Worm (Caenorhabditis elegans) whole organism, L4 larva: ENCODE data around the gene flp-17.

Experiments
- nhr-76 ChIP-seq: fragments of 150-350 bp; optimal IDR thresholded peaks from 2 replicates; lab custom pipeline; 2014; ENCODE audit warnings: missing biosample characterization, missing genetic modification characterization
- pha-4 ChIP-seq, 2 experiments: fragments of 150-350 bp in 1 of 2; fragments of 200-800 bp in 1 of 2; sonication (Bioruptor generic) in 1 of 2; IDR thresholded peaks in 1 of 2; optimal IDR thresholded peaks in 1 of 2; 2 replicates each; pipeline versions ENCODE4 v1.3.6 to Lab custom; 2014 to 2022; ENCODE audit warnings: missing genetic modification characterization in 2 of 2, missing genetic modification reagents in 2 of 2, missing biosample characterization in 1 of 2, missing compliant biosample characterization in 1 of 2
- skn-1 ChIP-seq: fragments of 150-350 bp; optimal IDR thresholded peaks from 2 replicates; lab custom pipeline; 2014; ENCODE audit warnings: missing biosample characterization, missing genetic modification characterization

DNA sequence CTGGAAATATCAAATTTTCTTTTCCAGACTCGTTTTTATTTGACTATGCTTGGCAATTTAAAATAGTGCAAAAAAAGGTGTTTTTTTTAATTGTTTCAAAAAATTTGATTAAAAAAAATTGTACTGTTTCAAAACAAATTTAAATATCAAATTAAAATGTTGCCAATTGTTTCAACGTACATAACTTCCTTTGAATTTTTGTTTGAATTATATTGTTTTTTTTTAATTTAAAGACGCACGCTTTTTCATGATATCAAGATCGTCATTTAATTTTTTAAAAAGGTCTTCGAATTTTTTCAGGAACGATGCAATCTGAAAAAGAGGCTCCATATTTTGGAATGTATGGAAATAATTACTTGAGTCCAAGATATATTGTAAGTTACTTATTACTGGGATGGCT lies 31.8 kb upstream of the flp-17 start, which contains the start of gene Y116A8B.4:
- TF ChIP-seq nhr-76: no peak
- no peak for TF ChIP-seq skn-1 (tag; lab: Kevin White, UChicago)
- TF ChIP-seq pha-4 (GFP tag; IDR thresholded peaks at IDR 0.05; lab: Robert Waterston, UW): no peak
- no peak for TF ChIP-seq pha-4 (tag; optimal IDR thresholded peaks at IDR 0.05; lab: Kevin White, UChicago)
